Fruit fly (Drosophila melanogaster): ENCODE results near the gene CG7110.

Gene CG7110

dm6 chr2L:13398614-13399161 lies at the start of gene CG7110, which contains the start of gene CG10859:
Gene CG7110, plus strand, starts transcription at chr2L:13398991.
Gene CG10859, minus strand, starts transcription at chr2L:13398664.
- TF ChIP-seq CG7963 (GFP tag; IDR thresholded peaks at IDR 0.05; ENCODE audit: partially characterized antibody) (no peak), ATbp (GFP tag; optimal IDR thresholded peaks at IDR 0.05) (no peak), CG4854 (GFP tag; optimal IDR thresholded peaks at IDR 0.05) (peak; percentile 18), CG15269 (tag; optimal IDR thresholded peaks at IDR 0.05) (peak; percentile 33), bowl (GFP tag; IDR thresholded peaks at IDR 0.05) (no peak), E2f1 (GFP tag; IDR thresholded peaks at IDR 0.05) (no peak), Dad (GFP tag; optimal IDR thresholded peaks at IDR 0.05) (no peak), Hr78 (GFP tag; optimal IDR thresholded peaks at IDR 0.05) (no peak), CG8924 (tag; optimal IDR thresholded peaks at IDR 0.05) (no peak), CG11695 (GFP tag; IDR thresholded peaks at IDR 0.05) (no peak), CG14860 (GFP tag; IDR thresholded peaks at IDR 0.05; ENCODE audit: partially characterized antibody) (no peak), CG9876 (GFP tag; optimal IDR thresholded peaks at IDR 0.05) (no peak), CG13624 (GFP tag; optimal IDR thresholded peaks at IDR 0.05) (peak; percentile 7), Xrp1 (GFP tag; IDR thresholded peaks at IDR 0.05) (no peak), Spps (tag; optimal IDR thresholded peaks at IDR 0.05) (no peak), fd102C (GFP tag; optimal IDR thresholded peaks at IDR 0.05) (peak; percentile 7), CG14667 (GFP tag; IDR thresholded peaks at IDR 0.05) (no peak), CG6813 (GFP tag; optimal IDR thresholded peaks at IDR 0.05) (peak; percentile 29), Bdp1 (GFP tag; optimal IDR thresholded peaks at IDR 0.05) (no peak), CkIIα-i1 (GFP tag; IDR thresholded peaks at IDR 0.05) (no peak), Awh (GFP tag; IDR thresholded peaks at IDR 0.05) (no peak), so (GFP tag; IDR thresholded peaks at IDR 0.05) (no peak), CG14965 (GFP tag; optimal IDR thresholded peaks at IDR 0.05; ENCODE audit: borderline replicate concordance) (no peak), CG43689 (GFP tag; IDR thresholded peaks at IDR 0.05) (no peak), CG17385 (GFP tag; optimal IDR thresholded peaks at IDR 0.05) (peak; percentile 42), Kr (GFP tag; optimal IDR thresholded peaks at IDR 0.05) (no peak), CG8944 (GFP tag; optimal IDR thresholded peaks at IDR 0.05) (no peak), chif (GFP tag; optimal IDR thresholded peaks at IDR 0.05) (no peak), stwl (tag; optimal IDR thresholded peaks at IDR 0.05) (peak; percentile 87), chn (GFP tag; optimal IDR thresholded peaks at IDR 0.05) (no peak), Gsc (GFP tag; IDR thresholded peaks at IDR 0.05) (no peak), CrebB (tag; optimal IDR thresholded peaks at IDR 0.05) (peak; percentile 36), CG11696 (GFP tag; IDR thresholded peaks at IDR 0.05) (no peak), gcm2 (GFP tag; optimal IDR thresholded peaks at IDR 0.05) (no peak), shn (GFP tag; optimal IDR thresholded peaks at IDR 0.05) (no peak), CG14710 (tag; optimal IDR thresholded peaks at IDR 0.05) (peak; percentile 65), Fer1 (GFP tag; optimal IDR thresholded peaks at IDR 0.05) (peak; percentile 77), D (optimal IDR thresholded peaks at IDR 0.05) (no peak), D (GFP tag; optimal IDR thresholded peaks at IDR 0.05) (no peak), CG9609 (GFP tag; optimal IDR thresholded peaks at IDR 0.05) (no peak), pfk (GFP tag; optimal IDR thresholded peaks at IDR 0.05) (peak; percentile 26), hb (GFP tag; IDR thresholded peaks at IDR 0.05; ENCODE audit: partially characterized antibody) (no peak), HHEX (GFP tag; optimal IDR thresholded peaks at IDR 0.05) (peak; percentile 32), CHES-1-like (GFP tag; optimal IDR thresholded peaks at IDR 0.05) (no peak), CG4404 (GFP tag; IDR thresholded peaks at IDR 0.05) (no peak), zen2 (GFP tag; IDR thresholded peaks at IDR 0.05; ENCODE audit: partially characterized antibody) (no peak), Fer2 (tag; optimal IDR thresholded peaks at IDR 0.05) (peak; percentile 11), CG13894 (tag; optimal IDR thresholded peaks at IDR 0.05) (peak; percentile 7), Elba2 (GFP tag; optimal IDR thresholded peaks at IDR 0.05) (peak; percentile 66), pros (GFP tag; optimal IDR thresholded peaks at IDR 0.05) (no peak), Blimp-1 (GFP tag; optimal IDR thresholded peaks at IDR 0.05) (no peak)
